Fruit fly (Drosophila melanogaster): Measurements from ENCODE around the gene CG45307.
A peak's percentile ranks its signal among the peaks of the same experiment; 100 is the strongest.

- no peak for TF ChIP-seq pdm3 (GFP tag; optimal IDR thresholded peaks at IDR 0.05)
- no peak for TF ChIP-seq CG9139 (GFP tag; optimal IDR thresholded peaks at IDR 0.05)
- no peak for TF ChIP-seq CG11902 (GFP tag; optimal IDR thresholded peaks at IDR 0.05)
- TF ChIP-seq CG1621 (tag; optimal IDR thresholded peaks at IDR 0.05): no peak
- TF ChIP-seq Hr38 (GFP tag; optimal IDR thresholded peaks at IDR 0.05): no peak
- TF ChIP-seq topi (GFP tag; optimal IDR thresholded peaks at IDR 0.05): peak; percentile 14
- TF ChIP-seq CG3032 (tag; optimal IDR thresholded peaks at IDR 0.05): no peak
- no peak for TF ChIP-seq OdsH (GFP tag; optimal IDR thresholded peaks at IDR 0.05)
- TF ChIP-seq CG3919 (GFP tag; optimal IDR thresholded peaks at IDR 0.05): no peak
These were observed 35.7 kb upstream of the CG45307 start for dm6 chr2L:8787575-8787974.
